Fruit fly (Drosophila melanogaster) whole organism, prepupa: Measurements from ENCODE around the gene Klp98A.

Source experiments
- Blimp-1 ChIP-seq: fragments of 200-800 bp; sonication (Bioruptor generic); optimal IDR thresholded peaks from 3 replicates; lab custom pipeline; 2017; ENCODE audit warnings: missing biosample characterization, missing genetic modification characterization, mild to moderate bottlenecking, moderate library complexity, missing genetic modification reagents
- CG10669 ChIP-seq: fragments of 200-800 bp; sonication (Bioruptor generic); optimal IDR thresholded peaks from 3 replicates; lab custom pipeline; 2018; ENCODE audit warnings: missing biosample characterization, mild to moderate bottlenecking, missing genetic modification characterization, moderate library complexity
- CG11762 ChIP-seq: fragments of 200-800 bp; sonication (Bioruptor generic); optimal IDR thresholded peaks from 3 replicates; lab custom pipeline; 2016; ENCODE audit warnings: missing biosample characterization, missing genetic modification characterization; ENCODE audit not compliant: insufficient read depth
- CG11902 ChIP-seq: fragments of 200-800 bp; sonication (Bioruptor generic); optimal IDR thresholded peaks from 3 replicates; lab custom pipeline; 2016; ENCODE audit warnings: missing biosample characterization, missing genetic modification characterization
- CG15336 ChIP-seq: fragments of 200-800 bp; sonication (Bioruptor generic); IDR thresholded peaks from 2 replicates; pipeline ENCODE4 v1.3.6; 2022; ENCODE audit warnings: missing biosample characterization, missing genetic modification characterization
- CG1621 ChIP-seq: fragments of 200-800 bp; sonication (Bioruptor generic); optimal IDR thresholded peaks from 3 replicates; lab custom pipeline; 2018; ENCODE audit warnings: missing biosample characterization, mild to moderate bottlenecking, missing genetic modification characterization
- CG16779 ChIP-seq: fragments of 200-800 bp; sonication (Bioruptor generic); optimal IDR thresholded peaks from 3 replicates; lab custom pipeline; 2017; ENCODE audit warnings: missing biosample characterization, mild to moderate bottlenecking, missing genetic modification characterization
- CG3032 ChIP-seq: fragments of 200-800 bp; optimal IDR thresholded peaks from 2 replicates; lab custom pipeline; 2019; ENCODE audit warnings: missing biosample characterization, mild to moderate bottlenecking, missing genetic modification characterization, moderate library complexity
- CG31627 ChIP-seq: fragments of 200-800 bp; sonication (Bioruptor generic); optimal IDR thresholded peaks from 3 replicates; lab custom pipeline; 2016; ENCODE audit warnings: missing biosample characterization, missing genetic modification characterization
- CG32006 ChIP-seq: fragments of 200-800 bp; sonication (Bioruptor generic); optimal IDR thresholded peaks from 3 replicates; lab custom pipeline; 2017; ENCODE audit warnings: missing biosample characterization, mild to moderate bottlenecking, missing genetic modification characterization
- CG34406 ChIP-seq: fragments of 200-800 bp; sonication (Bioruptor generic); optimal IDR thresholded peaks from 3 replicates; lab custom pipeline; 2016; ENCODE audit warnings: missing biosample characterization, missing genetic modification characterization
- CG3919 ChIP-seq: fragments of 200-800 bp; sonication (Bioruptor generic); optimal IDR thresholded peaks from 3 replicates; lab custom pipeline; 2016; ENCODE audit warnings: missing biosample characterization, missing genetic modification characterization
- CG4318 ChIP-seq: fragments of 200-800 bp; sonication (Bioruptor generic); optimal IDR thresholded peaks from 3 replicates; lab custom pipeline; 2017; ENCODE audit warnings: missing biosample characterization, mild to moderate bottlenecking, missing genetic modification characterization
- CG6163 ChIP-seq: fragments of 200-800 bp; sonication (Bioruptor generic); IDR thresholded peaks from 3 replicates; pipeline ENCODE4 v1.3.6; 2022; ENCODE audit warnings: missing biosample characterization, missing genetic modification characterization
- CG6276 ChIP-seq: fragments of 200-800 bp; sonication (Bioruptor generic); optimal IDR thresholded peaks from 2 replicates; lab custom pipeline; 2017; ENCODE audit warnings: missing biosample characterization, mild to moderate bottlenecking, missing genetic modification characterization
- CG6792 ChIP-seq: fragments of 200-800 bp; sonication (Bioruptor generic); optimal IDR thresholded peaks from 3 replicates; lab custom pipeline; 2016; ENCODE audit warnings: missing biosample characterization, missing genetic modification characterization
- CG6854 ChIP-seq: fragments of 200-800 bp; sonication (Bioruptor generic); optimal IDR thresholded peaks from 2 replicates; lab custom pipeline; 2017; ENCODE audit warnings: missing biosample characterization, mild to moderate bottlenecking, missing genetic modification characterization
- CG7368 ChIP-seq: fragments of 200-800 bp; sonication (Bioruptor generic); optimal IDR thresholded peaks from 3 replicates; lab custom pipeline; 2016; ENCODE audit warnings: missing biosample characterization, missing genetic modification characterization
- CG8319 ChIP-seq: fragments of 200-800 bp; sonication (Bioruptor generic); optimal IDR thresholded peaks from 3 replicates; lab custom pipeline; 2016; ENCODE audit warnings: missing biosample characterization, missing genetic modification characterization
- CG8632 ChIP-seq: fragments of 200-800 bp; sonication (Bioruptor generic); optimal IDR thresholded peaks from 3 replicates; lab custom pipeline; 2016; ENCODE audit warnings: missing biosample characterization, missing genetic modification characterization
- CG9139 ChIP-seq: fragments of 200-800 bp; sonication (Bioruptor generic); optimal IDR thresholded peaks from 3 replicates; lab custom pipeline; 2017; ENCODE audit warnings: missing biosample characterization, mild to moderate bottlenecking, missing genetic modification characterization
- Eip78C ChIP-seq: fragments of 200-800 bp; sonication (Bioruptor generic); peaks from one replicate; lab custom pipeline; 2016; ENCODE audit warnings: missing biosample characterization, missing genetic modification characterization
- Ets21C ChIP-seq: fragments of 200-800 bp; sonication (Bioruptor generic); optimal IDR thresholded peaks from 3 replicates; lab custom pipeline; 2016; ENCODE audit warnings: missing biosample characterization, missing genetic modification characterization
- Ets96B ChIP-seq: fragments of 200-800 bp; optimal IDR thresholded peaks from 2 replicates; lab custom pipeline; 2019; ENCODE audit warnings: missing biosample characterization, mild to moderate bottlenecking, missing genetic modification characterization, moderate library complexity
- Gug ChIP-seq: fragments of 200-800 bp; sonication (Bioruptor generic); IDR thresholded peaks from 2 replicates; pipeline ENCODE4 v1.3.6; 2022; ENCODE audit warnings: missing biosample characterization, missing genetic modification characterization
- Hr38 ChIP-seq: sonication (Bioruptor generic); optimal IDR thresholded peaks from 2 replicates; lab custom pipeline; 2016; ENCODE audit warnings: missing biosample characterization, missing genetic modification characterization
- Hr39 ChIP-seq: fragments of 200-800 bp; sonication (Bioruptor generic); optimal IDR thresholded peaks from 2 replicates; lab custom pipeline; 2016; ENCODE audit warnings: missing biosample characterization, missing genetic modification characterization
- Hr4 ChIP-seq: fragments of 200-800 bp; sonication (Bioruptor generic); optimal IDR thresholded peaks from 3 replicates; lab custom pipeline; 2016; ENCODE audit warnings: missing biosample characterization, missing genetic modification characterization
- Lpt ChIP-seq: fragments of 200-800 bp; sonication (Bioruptor generic); optimal IDR thresholded peaks from 3 replicates; lab custom pipeline; 2016; ENCODE audit warnings: missing biosample characterization, missing genetic modification characterization
- Smox ChIP-seq: fragments of 200-800 bp; sonication (Bioruptor generic); optimal IDR thresholded peaks from 3 replicates; lab custom pipeline; 2016; ENCODE audit warnings: missing biosample characterization, missing genetic modification characterization
- Sox14 ChIP-seq: fragments of 200-800 bp; sonication (Bioruptor generic); optimal IDR thresholded peaks from 3 replicates; lab custom pipeline; 2016; ENCODE audit warnings: missing biosample characterization, missing genetic modification characterization
- achi ChIP-seq: fragments of 200-800 bp; sonication (Bioruptor generic); optimal IDR thresholded peaks from 3 replicates; lab custom pipeline; 2016; ENCODE audit warnings: missing biosample characterization, missing genetic modification characterization
- acj6 ChIP-seq: fragments of 200-800 bp; sonication (Bioruptor generic); optimal IDR thresholded peaks from 3 replicates; lab custom pipeline; 2016; ENCODE audit warnings: missing biosample characterization, missing genetic modification characterization
- cyc ChIP-seq: fragments of 200-800 bp; sonication (Bioruptor generic); optimal IDR thresholded peaks from 3 replicates; lab custom pipeline; 2016; ENCODE audit warnings: missing biosample characterization, missing genetic modification characterization
- dac ChIP-seq: fragments of 200-800 bp; sonication (Bioruptor generic); optimal IDR thresholded peaks from 2 replicates; lab custom pipeline; 2017; ENCODE audit warnings: missing biosample characterization, mild to moderate bottlenecking, missing genetic modification characterization
- dsx ChIP-seq: fragments of 200-800 bp; optimal IDR thresholded peaks from 3 replicates; lab custom pipeline; 2019; ENCODE audit warnings: missing biosample characterization, mild to moderate bottlenecking, missing genetic modification characterization, moderate library complexity; ENCODE audit not compliant: poor library complexity, severe bottlenecking
- eg ChIP-seq: fragments of 200-800 bp; sonication (Bioruptor generic); IDR thresholded peaks from 3 replicates; pipeline ENCODE4 v1.3.6; 2022; ENCODE audit warnings: missing biosample characterization, missing genetic modification characterization
- fd85E ChIP-seq: fragments of 200-800 bp; sonication (Bioruptor generic); optimal IDR thresholded peaks from 3 replicates; lab custom pipeline; 2016; ENCODE audit warnings: missing biosample characterization, missing genetic modification characterization
- fkh ChIP-seq: fragments of 200-800 bp; sonication (Bioruptor generic); optimal IDR thresholded peaks from 3 replicates; lab custom pipeline; 2017; ENCODE audit warnings: missing biosample characterization, mild to moderate bottlenecking, missing genetic modification characterization, moderate library complexity
- lz ChIP-seq: fragments of 200-800 bp; sonication (Bioruptor generic); optimal IDR thresholded peaks from 3 replicates; lab custom pipeline; 2016; ENCODE audit warnings: missing biosample characterization, missing genetic modification characterization
- net ChIP-seq: fragments of 200-800 bp; sonication (Bioruptor generic); optimal IDR thresholded peaks from 3 replicates; lab custom pipeline; 2016; ENCODE audit warnings: missing biosample characterization, missing genetic modification characterization
- pdm3 ChIP-seq: fragments of 200-800 bp; sonication (Bioruptor generic); optimal IDR thresholded peaks from 3 replicates; lab custom pipeline; 2016; ENCODE audit warnings: missing biosample characterization, missing genetic modification characterization
- salr ChIP-seq, 2 experiments: fragments of 200-800 bp; sonication (Bioruptor generic); optimal IDR thresholded peaks; 3 replicates each; lab custom pipeline; 2016 to 2018; ENCODE audit warnings: missing biosample characterization in 2 of 2, missing genetic modification characterization in 2 of 2, mild to moderate bottlenecking in 1 of 2
- spab ChIP-seq: fragments of 200-800 bp; sonication (Bioruptor generic); optimal IDR thresholded peaks from 2 replicates; lab custom pipeline; 2017; ENCODE audit warnings: missing biosample characterization, mild to moderate bottlenecking, missing genetic modification characterization, missing genetic modification reagents
- ss ChIP-seq, 2 experiments: fragments of 200-800 bp; sonication (Bioruptor generic); optimal IDR thresholded peaks; 2 replicates in 1 of 2; 3 replicates in 1 of 2; lab custom pipeline; 2017 to 2018; ENCODE audit warnings: mild to moderate bottlenecking in 2 of 2, missing biosample characterization in 2 of 2, missing genetic modification characterization in 2 of 2, moderate library complexity in 1 of 2
- svp ChIP-seq: fragments of 200-800 bp; sonication (Bioruptor generic); peaks from one replicate; lab custom pipeline; 2016; ENCODE audit warnings: missing biosample characterization, missing genetic modification characterization
- topi ChIP-seq: fragments of 200-800 bp; sonication (Bioruptor generic); optimal IDR thresholded peaks from 3 replicates; lab custom pipeline; 2016; ENCODE audit warnings: missing biosample characterization, missing genetic modification characterization
- vri ChIP-seq: fragments of 200-800 bp; sonication (Bioruptor generic); optimal IDR thresholded peaks from 3 replicates; lab custom pipeline; 2016; ENCODE audit warnings: missing biosample characterization, mild to moderate bottlenecking, missing genetic modification characterization

The Klp98A gene

dm6 chr3R:27581890-27582487 is 23.0 kb upstream of the Klp98A start, which contains the start of gene wdb (continued):
- TF ChIP-seq Hr39 (GFP tag; lab: Kevin White, UChicago) (peak; percentile 70), CG6792 (peak; percentile 33), CG11902 (GFP tag; lab: Kevin White, UChicago) (peak; percentile 19), CG16779 (tag; lab: Kevin White, UChicago) (no peak), CG10669 (GFP tag; lab: Kevin White, UChicago) (no peak), eg (GFP tag; lab: Robert Waterston, UW) (no peak), CG15336 (GFP tag; lab: Robert Waterston, UW) (no peak), Smox (GFP tag; lab: Kevin White, UChicago) (peak; percentile 35)

dm6 chr3R:27581263-27581868 is 22.4 kb upstream of the Klp98A start:
- TF ChIP-seq dsx (GFP tag; lab: Kevin White, UChicago) (peak; percentile 71), CG11762 (GFP tag; lab: Kevin White, UChicago) (peak; percentile 75), Eip78C (GFP tag; lab: Kevin White, UChicago) (peak; percentile 95), acj6 (GFP tag; lab: Kevin White, UChicago) (peak; percentile 72), ss (GFP tag; optimal IDR thresholded peaks at IDR 0.05; lab: Kevin White, UChicago) (peak; percentile 74 to 75), cyc (GFP tag; lab: Kevin White, UChicago) (peak; percentile 59), Hr4 (peak; percentile 78), salr (GFP tag; optimal IDR thresholded peaks at IDR 0.05; lab: Kevin White, UChicago) (peak; percentile 23 to 62), CG6792 (peak; percentile 74), CG3032 (tag; lab: Kevin White, UChicago) (peak; percentile 55), Blimp-1 (no peak), pdm3 (GFP tag; lab: Kevin White, UChicago) (peak; percentile 78), CG7368 (GFP tag; lab: Kevin White, UChicago) (peak; percentile 87), Smox (GFP tag; lab: Kevin White, UChicago) (no peak), CG31627 (GFP tag; lab: Kevin White, UChicago) (peak; percentile 65), CG9139 (GFP tag; lab: Kevin White, UChicago) (peak; percentile 64), CG32006 (GFP tag; lab: Kevin White, UChicago) (peak; percentile 71), spab (peak; percentile 52), CG3919 (GFP tag; lab: Kevin White, UChicago) (peak; percentile 80), svp (GFP tag; lab: Kevin White, UChicago) (peak; percentile 85), CG1621 (peak; percentile 68), CG34406 (GFP tag; lab: Kevin White, UChicago) (peak; percentile 69), CG6276 (GFP tag; lab: Kevin White, UChicago) (peak; percentile 83), lz (GFP tag; lab: Kevin White, UChicago) (peak; percentile 67), CG4318 (GFP tag; lab: Kevin White, UChicago) (no peak), CG8319 (peak; percentile 45), CG10669 (GFP tag; lab: Kevin White, UChicago) (peak; percentile 67), CG8632 (GFP tag; lab: Kevin White, UChicago) (peak; percentile 69), vri (GFP tag; lab: Kevin White, UChicago) (peak; percentile 83), dac (GFP tag; lab: Kevin White, UChicago) (no peak), fkh (no peak), Ets21C (GFP tag; lab: Kevin White, UChicago) (peak; percentile 14), fd85E (GFP tag; lab: Kevin White, UChicago) (peak; percentile 42), Hr38 (no peak), Sox14 (GFP tag; lab: Kevin White, UChicago) (peak; percentile 79), Lpt (GFP tag; lab: Kevin White, UChicago) (peak; percentile 69), CG6854 (GFP tag; lab: Kevin White, UChicago) (peak; percentile 81), CG15336 (GFP tag; lab: Robert Waterston, UW) (no peak), Ets96B (tag; lab: Kevin White, UChicago) (peak; percentile 70), topi (GFP tag; lab: Kevin White, UChicago) (peak; percentile 86), Gug (GFP tag; lab: Robert Waterston, UW) (no peak), achi (GFP tag; lab: Kevin White, UChicago) (peak; percentile 84), net (GFP tag; lab: Kevin White, UChicago) (peak; percentile 87), CG11902 (GFP tag; lab: Kevin White, UChicago) (peak; percentile 30), CG6163 (GFP tag; lab: Robert Waterston, UW) (no peak)
